Worm (Caenorhabditis elegans) whole organism, L3 larva: ENCODE data around the gene srg-59.

Experiments
- aly-2 ChIP-seq: fragments of 150-350 bp; optimal IDR thresholded peaks from 2 replicates; lab custom pipeline; 2014; ENCODE audit warnings: missing biosample characterization, missing genetic modification characterization
- daf-12 ChIP-seq: fragments of 150-350 bp; optimal IDR thresholded peaks from 2 replicates; lab custom pipeline; 2014; ENCODE audit warnings: missing biosample characterization, missing genetic modification reagents, missing genetic modification characterization
- egl-27 ChIP-seq: sonication (generic microtip); optimal IDR thresholded peaks from 4 replicates; lab custom pipeline; 2017; ENCODE audit warnings: missing biosample characterization, missing genetic modification reagents, missing genetic modification characterization
- hmg-11 ChIP-seq: sonication (generic microtip); optimal IDR thresholded peaks from 2 replicates; lab custom pipeline; 2016; ENCODE audit warnings: missing genetic modification characterization, missing compliant biosample characterization
- mdl-1 ChIP-seq: fragments of 150-350 bp; optimal IDR thresholded peaks from 2 replicates; lab custom pipeline; 2014; ENCODE audit warnings: missing biosample characterization, missing genetic modification characterization
- nfya-1 ChIP-seq: sonication (generic microtip); optimal IDR thresholded peaks from 2 replicates; lab custom pipeline; 2017; ENCODE audit warnings: missing genetic modification characterization, mild to moderate bottlenecking, missing compliant biosample characterization, antibody characterized with exemption, moderate library complexity; ENCODE audit not compliant: insufficient read depth
- nhr-23 ChIP-seq: fragments of 150-350 bp; optimal IDR thresholded peaks from 2 replicates; lab custom pipeline; 2014; ENCODE audit warnings: missing biosample characterization, missing genetic modification reagents, missing genetic modification characterization
- nhr-76 ChIP-seq: fragments of 150-350 bp; sonication (generic microtip); optimal IDR thresholded peaks from 5 replicates; lab custom pipeline; 2014; ENCODE audit warnings: missing biosample characterization, missing genetic modification characterization
- unc-62 ChIP-seq: fragments of 150-350 bp; sonication (generic microtip); optimal IDR thresholded peaks from 4 replicates; lab custom pipeline; 2014; ENCODE audit warnings: missing biosample characterization, missing genetic modification reagents, missing genetic modification characterization

ce11 chrV:2695935-2696334, 29.2 kb downstream of the srg-59 start, which contains the start of gene Y45G12B.3:
- TF ChIP-seq egl-27 (tag; lab: Kevin White, UChicago) (no peak), unc-62 (no peak), nfya-1 (tag; lab: Kevin White, UChicago) (no peak), aly-2 (no peak), nhr-23 (tag; lab: Kevin White, UChicago) (no peak), hmg-11 (tag; lab: Kevin White, UChicago) (no peak), nhr-76 (tag; lab: Kevin White, UChicago) (no peak), mdl-1 (no peak), daf-12 (no peak)
